Fruit fly (Drosophila melanogaster): ENCODE data around the gene Brr2.

The Brr2 gene

DNA sequence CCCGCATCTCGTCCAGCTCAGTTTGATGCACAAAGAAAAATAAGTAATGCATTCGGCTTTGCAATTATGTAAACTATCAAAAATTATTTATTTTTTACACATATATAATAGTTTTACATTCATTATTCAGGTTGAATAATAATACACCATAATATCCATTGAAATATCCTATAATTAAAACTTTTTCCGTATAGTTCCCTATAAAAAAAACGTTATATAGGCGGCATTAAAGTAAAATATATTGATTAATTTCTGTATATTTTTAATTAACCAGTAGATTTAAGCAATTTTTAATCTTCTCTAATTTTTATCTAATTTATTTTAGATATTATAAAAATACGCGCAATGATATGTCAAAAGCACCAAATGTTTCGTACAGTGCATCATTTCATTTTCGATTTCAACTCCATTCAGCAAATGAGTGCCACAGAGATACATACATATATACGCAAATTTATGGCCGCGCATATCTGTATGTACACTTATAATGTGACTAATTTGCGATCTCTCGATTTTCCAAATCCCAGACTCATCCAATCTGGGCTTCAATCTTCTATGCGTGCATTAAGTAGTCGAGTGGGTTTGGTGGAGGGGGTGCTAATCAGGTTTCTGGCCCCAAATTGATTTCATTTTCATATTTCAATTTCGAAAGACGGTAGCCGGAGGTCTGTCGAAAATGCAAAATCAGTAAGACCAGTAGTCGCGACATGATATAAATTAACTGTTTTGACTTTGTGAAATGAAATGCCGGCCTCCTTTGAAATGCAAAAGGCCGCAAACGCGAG lies 45.7 kb upstream of the Brr2 start (continued):
- TF ChIP-seq tll (GFP tag; optimal IDR thresholded peaks at IDR 0.05) (no peak), gcm2 (GFP tag; optimal IDR thresholded peaks at IDR 0.05) (no peak), lmd (GFP tag; IDR thresholded peaks at IDR 0.05) (no peak), Camta (GFP tag; optimal IDR thresholded peaks at IDR 0.05) (no peak), CG18619 (GFP tag; optimal IDR thresholded peaks at IDR 0.05) (no peak), sim (GFP tag; IDR thresholded peaks at IDR 0.05) (no peak), ssp (GFP tag; IDR thresholded peaks at IDR 0.05) (no peak), az2 (GFP tag; optimal IDR thresholded peaks at IDR 0.05) (no peak), hb (GFP tag; IDR thresholded peaks at IDR 0.05; ENCODE audit: partially characterized antibody) (no peak), Meics (GFP tag; optimal IDR thresholded peaks at IDR 0.05) (no peak), CG18599 (GFP tag; optimal IDR thresholded peaks at IDR 0.05) (no peak), CG17361 (GFP tag; IDR thresholded peaks at IDR 0.05) (peak; percentile 80), CG6689 (GFP tag; IDR thresholded peaks at IDR 0.05) (no peak), HLH3B (GFP tag; IDR thresholded peaks at IDR 0.05) (no peak), NK7.1 (GFP tag; optimal IDR thresholded peaks at IDR 0.05) (no peak), CG10979 (tag; optimal IDR thresholded peaks at IDR 0.05) (peak; percentile 35), bbx (GFP tag; IDR thresholded peaks at IDR 0.05; ENCODE audit: partially characterized antibody) (no peak), grn (GFP tag; optimal IDR thresholded peaks at IDR 0.05) (no peak), CG5953 (GFP tag; IDR thresholded peaks at IDR 0.05) (no peak), CG1647 (GFP tag; optimal IDR thresholded peaks at IDR 0.05) (no peak), bigmax (GFP tag; optimal IDR thresholded peaks at IDR 0.05) (no peak), CTCF (GFP tag; optimal IDR thresholded peaks at IDR 0.05) (no peak), ind (GFP tag; optimal IDR thresholded peaks at IDR 0.05) (no peak), slp2 (GFP tag; optimal IDR thresholded peaks at IDR 0.05) (no peak), esg (GFP tag; conservative IDR thresholded peaks at IDR 0.05) (no peak), Oaz (GFP tag; IDR thresholded peaks at IDR 0.05) (no peak), CG4328 (GFP tag; optimal IDR thresholded peaks at IDR 0.05) (no peak), cato (GFP tag; optimal IDR thresholded peaks at IDR 0.05; ENCODE audit: borderline replicate concordance) (no peak), CG34422 (GFP tag; IDR thresholded peaks at IDR 0.05) (no peak), CG30431 (GFP tag; optimal IDR thresholded peaks at IDR 0.05) (no peak), phol (tag; optimal IDR thresholded peaks at IDR 0.05) (peak; percentile 43), Deaf1 (tag; optimal IDR thresholded peaks at IDR 0.05) (no peak), CG30403 (GFP tag; optimal IDR thresholded peaks at IDR 0.05) (no peak), otp (GFP tag; IDR thresholded peaks at IDR 0.05) (no peak), slou (GFP tag; optimal IDR thresholded peaks at IDR 0.05) (no peak), Bgb (GFP tag; IDR thresholded peaks at IDR 0.05; ENCODE audit: partially characterized antibody) (no peak), CG15696 (tag; optimal IDR thresholded peaks at IDR 0.05) (peak; percentile 49), CkIIα-i1 (GFP tag; IDR thresholded peaks at IDR 0.05) (no peak), CG17568 (GFP tag; optimal IDR thresholded peaks at IDR 0.05) (no peak), Sox100B (GFP tag; optimal IDR thresholded peaks at IDR 0.05) (peak; percentile 30), caup (GFP tag; optimal IDR thresholded peaks at IDR 0.05; ENCODE audit: severe bottlenecking) (no peak), lilli (GFP tag; optimal IDR thresholded peaks at IDR 0.05) (no peak), CG12236 (GFP tag; optimal IDR thresholded peaks at IDR 0.05) (no peak), ems (GFP tag; optimal IDR thresholded peaks at IDR 0.05) (no peak), CG7372 (GFP tag; IDR thresholded peaks at IDR 0.05) (no peak), Taf1 (GFP tag; IDR thresholded peaks at IDR 0.05) (no peak), ash1 (GFP tag; optimal IDR thresholded peaks at IDR 0.05) (no peak), CG3995 (GFP tag; optimal IDR thresholded peaks at IDR 0.05) (no peak), CG31388 (GFP tag; optimal IDR thresholded peaks at IDR 0.05) (no peak), Hey (tag; optimal IDR thresholded peaks at IDR 0.05) (no peak), fru (optimal IDR thresholded peaks at IDR 0.05) (no peak)
